Worm (Caenorhabditis elegans): ENCODE data around the gene F41B4.3.

F41B4.3 gene

DNA sequence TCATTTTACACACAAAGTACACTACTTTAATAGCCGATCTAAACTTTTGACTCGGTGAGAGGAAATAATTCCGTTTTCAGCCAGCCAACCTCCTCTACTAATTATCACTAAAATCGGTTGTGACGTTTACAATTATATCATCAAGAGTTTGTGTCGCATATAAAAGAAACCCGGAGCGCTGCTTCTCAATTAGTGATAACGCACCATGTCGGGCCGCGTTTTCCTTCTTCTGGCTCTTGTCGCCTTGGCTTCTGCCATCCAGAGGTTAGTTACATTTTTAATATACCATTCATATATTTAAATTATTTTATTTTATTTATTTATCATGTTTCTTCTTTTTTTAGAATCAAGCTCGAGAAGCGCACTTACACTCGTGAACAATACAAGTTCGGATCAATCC lies 44.9 kb downstream of the F41B4.3 start, which contains the start of gene asp-3:
TSS of gene asp-3 (plus strand) at position 79 of the 400 bp plus-strand sequence.
- TF ChIP-seq fos-1 (tag; optimal IDR thresholded peaks at IDR 0.05) (peak; percentile 15), gmeb-1 (tag; optimal IDR thresholded peaks at IDR 0.05) (peak; percentile 14), nhr-21 (tag; optimal IDR thresholded peaks at IDR 0.05) (no peak)

DNA sequence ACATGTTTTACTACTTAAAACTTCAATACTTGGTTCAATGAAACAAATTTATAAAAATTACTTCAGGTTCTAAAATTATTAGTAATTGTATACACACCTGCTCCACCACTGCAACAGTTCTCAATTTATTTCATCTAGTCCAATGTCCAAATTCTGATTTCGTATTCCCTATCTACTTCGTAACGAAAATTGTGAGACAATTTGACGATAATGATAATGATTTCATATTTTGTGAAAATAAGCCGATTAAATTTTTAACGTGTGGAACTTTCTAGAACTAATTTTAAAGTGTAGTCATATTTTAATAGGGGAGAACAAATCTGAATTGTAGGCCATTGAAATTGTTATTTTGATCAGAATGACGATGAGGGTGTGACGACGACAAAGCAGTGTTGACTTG lies 45.5 kb downstream of the F41B4.3 start:
- TF ChIP-seq crh-2 (tag; optimal IDR thresholded peaks at IDR 0.05) (peak; percentile 42), ZK546.5 (tag; optimal IDR thresholded peaks at IDR 0.05) (no peak)

DNA sequence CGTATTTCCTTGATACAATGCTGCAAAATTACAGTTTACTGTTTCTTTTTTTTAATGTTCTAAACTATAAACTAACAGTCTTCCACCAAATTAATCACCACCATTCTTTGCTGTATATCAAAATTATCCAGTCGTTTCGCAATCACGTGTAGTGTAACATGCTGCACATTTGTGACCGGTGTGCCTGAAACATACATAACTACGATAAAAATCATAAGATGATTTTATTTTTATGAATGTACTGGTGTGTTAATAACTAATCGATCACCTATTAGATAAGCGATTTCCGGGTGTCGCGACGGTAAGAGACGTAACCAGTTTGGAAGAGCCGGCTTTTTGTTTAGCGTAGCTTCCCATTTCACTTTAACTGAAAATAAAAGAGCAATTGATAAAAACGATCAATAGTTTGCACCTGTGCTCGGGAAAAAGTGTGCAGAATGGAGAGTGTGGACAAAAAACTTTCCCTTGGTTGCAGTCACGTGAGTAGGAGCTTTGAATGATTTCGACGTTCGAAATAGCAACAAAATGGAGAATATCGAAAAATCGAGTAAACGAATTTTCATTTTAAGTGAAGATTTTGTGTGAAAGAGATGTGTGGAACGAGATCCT lies 46.8 kb downstream of the F41B4.3 start, which contains the start of gene sgca-1:
TSS of gene sgca-1 (minus strand) at position 584 of the 609 bp plus-strand sequence.
- no peak for TF ChIP-seq aly-2 (tag; optimal IDR thresholded peaks at IDR 0.05)
- no peak for TF ChIP-seq ztf-11 (tag; optimal IDR thresholded peaks at IDR 0.05)
- TF ChIP-seq elt-3 (tag; optimal IDR thresholded peaks at IDR 0.05), result no peak
- TF ChIP-seq nhr-25 (tag; optimal IDR thresholded peaks at IDR 0.05), result no peak
- no peak for TF ChIP-seq unc-55 (GFP tag; optimal IDR thresholded peaks at IDR 0.05)
- TF ChIP-seq nhr-129 (tag; optimal IDR thresholded peaks at IDR 0.05), result no peak
- no peak for TF ChIP-seq skn-1 (tag; optimal IDR thresholded peaks at IDR 0.05)
- TF ChIP-seq blmp-1 (tag; optimal IDR thresholded peaks at IDR 0.05; ENCODE audit: insufficient read depth), result no peak
- peak in 1 of 2 experiments; percentile 1 for TF ChIP-seq mdl-1 (tag; optimal IDR thresholded peaks at IDR 0.05)
- TF ChIP-seq sma-9 (GFP tag; optimal IDR thresholded peaks at IDR 0.05), result peak; percentile 59
- TF ChIP-seq sma-9 (tag; optimal IDR thresholded peaks at IDR 0.05), result no peak
- TF ChIP-seq unc-62 (GFP tag; optimal IDR thresholded peaks at IDR 0.05), result no peak
- TF ChIP-seq nhr-77 (tag; optimal IDR thresholded peaks at IDR 0.05), result no peak
- TF ChIP-seq ztf-4 (tag; optimal IDR thresholded peaks at IDR 0.05), result no peak
- no peak for TF ChIP-seq ceh-16 (tag; optimal IDR thresholded peaks at IDR 0.05)
- no peak for TF ChIP-seq nhr-10 (tag; optimal IDR thresholded peaks at IDR 0.05)
- TF ChIP-seq gmeb-1 (tag; optimal IDR thresholded peaks at IDR 0.05), result peak; percentile 53
- TF ChIP-seq peb-1 (tag; optimal IDR thresholded peaks at IDR 0.05), result no peak
- TF ChIP-seq fos-1 (tag; optimal IDR thresholded peaks at IDR 0.05), result peak; percentile 69
- no peak for TF ChIP-seq nhr-11 (tag; optimal IDR thresholded peaks at IDR 0.05)
- no peak for TF ChIP-seq nhr-12 (tag; optimal IDR thresholded peaks at IDR 0.05)
- TF ChIP-seq unc-39 (tag; optimal IDR thresholded peaks at IDR 0.05), result no peak
- TF ChIP-seq Y55F3AM.14 (GFP tag; optimal IDR thresholded peaks at IDR 0.05), result no peak
- no peak for TF ChIP-seq nhr-23 (tag; optimal IDR thresholded peaks at IDR 0.05)
- no peak for TF ChIP-seq lin-13 (GFP tag; optimal IDR thresholded peaks at IDR 0.05)
- TF ChIP-seq lsy-2 (tag; optimal IDR thresholded peaks at IDR 0.05), result no peak
- no peak for TF ChIP-seq elt-1 (tag; optimal IDR thresholded peaks at IDR 0.05)
- no peak for TF ChIP-seq sem-4 (tag; optimal IDR thresholded peaks at IDR 0.05)
- peak; percentile 7 for TF ChIP-seq sma-3 (GFP tag; optimal IDR thresholded peaks at IDR 0.05)
- peak; percentile 1 for TF ChIP-seq ama-1 (optimal IDR thresholded peaks at IDR 0.05)
- no peak for TF ChIP-seq ztf-1 (GFP tag; conservative IDR thresholded peaks at IDR 0.05)
- TF ChIP-seq F13H6.1 (tag; optimal IDR thresholded peaks at IDR 0.05), result peak; percentile 26
- TF ChIP-seq C34F6.9 (tag; optimal IDR thresholded peaks at IDR 0.05), result no peak
- TF ChIP-seq egl-27 (tag; optimal IDR thresholded peaks at IDR 0.05), result no peak
- TF ChIP-seq lin-39 (tag; optimal IDR thresholded peaks at IDR 0.05), result no peak
- TF ChIP-seq nhr-6 (tag; optimal IDR thresholded peaks at IDR 0.05), result no peak
- no peak for TF ChIP-seq nhr-21 (tag; optimal IDR thresholded peaks at IDR 0.05)
- TF ChIP-seq mbf-1 (tag; optimal IDR thresholded peaks at IDR 0.05), result no peak
- no peak for TF ChIP-seq dmd-4 (tag; optimal IDR thresholded peaks at IDR 0.05)
- TF ChIP-seq alr-1 (tag; optimal IDR thresholded peaks at IDR 0.05), result no peak
- TF ChIP-seq ZK546.5 (tag; optimal IDR thresholded peaks at IDR 0.05), result no peak
- no peak for TF ChIP-seq mab-5 (tag; optimal IDR thresholded peaks at IDR 0.05)
- no peak for TF ChIP-seq lin-11 (tag; optimal IDR thresholded peaks at IDR 0.05)
- no peak for TF ChIP-seq ceh-82 (tag; optimal IDR thresholded peaks at IDR 0.05)
- no peak for TF ChIP-seq nhr-237 (tag; optimal IDR thresholded peaks at IDR 0.05)
- no peak for TF ChIP-seq zag-1 (tag; optimal IDR thresholded peaks at IDR 0.05)
- no peak for TF ChIP-seq snpc-4 (tag; optimal IDR thresholded peaks at IDR 0.05)
- peak; percentile 34 for TF ChIP-seq crh-2 (tag; optimal IDR thresholded peaks at IDR 0.05)
- no peak for TF ChIP-seq R02D3.7 (tag; optimal IDR thresholded peaks at IDR 0.05)
